Worm (Caenorhabditis elegans) whole organism, L2 larva: ENCODE measurements around the gene M195.2.

Experiments
- C34F6.9 ChIP-seq: fragments of 150-350 bp; optimal IDR thresholded peaks from 2 replicates; lab custom pipeline; 2014; ENCODE audit warnings: missing biosample characterization, missing genetic modification characterization
- ama-1 ChIP-seq: fragments of 150-350 bp; optimal IDR thresholded peaks from 2 replicates; lab custom pipeline; 2018; ENCODE audit warnings: inconsistent platforms
- crh-2 ChIP-seq: sonication (generic microtip); optimal IDR thresholded peaks from 2 replicates; lab custom pipeline; 2017; ENCODE audit warnings: missing biosample characterization, missing genetic modification characterization
- egl-27 ChIP-seq: sonication (generic microtip); optimal IDR thresholded peaks from 3 replicates; lab custom pipeline; 2017; ENCODE audit warnings: missing biosample characterization, missing genetic modification reagents, missing genetic modification characterization
- lsy-2 ChIP-seq, 2 experiments: fragments of 150-350 bp in 1 of 2; sonication (generic microtip) in 1 of 2; optimal IDR thresholded peaks; 2 replicates each; lab custom pipeline; 2014 to 2017; ENCODE audit warnings: missing biosample characterization in 2 of 2, missing genetic modification characterization in 2 of 2
- nhr-11 ChIP-seq: fragments of 150-350 bp; optimal IDR thresholded peaks from 2 replicates; lab custom pipeline; 2014; ENCODE audit warnings: missing biosample characterization, missing genetic modification characterization
- nhr-25 ChIP-seq: fragments of 150-350 bp; sonication (generic microtip); optimal IDR thresholded peaks from 3 replicates; lab custom pipeline; 2014; ENCODE audit warnings: missing biosample characterization, missing genetic modification characterization
- nhr-6 ChIP-seq: fragments of 150-350 bp; optimal IDR thresholded peaks from 2 replicates; lab custom pipeline; 2014; ENCODE audit warnings: missing biosample characterization, missing genetic modification characterization
- skn-1 ChIP-seq: sonication (generic microtip); optimal IDR thresholded peaks from 2 replicates; lab custom pipeline; 2017; ENCODE audit warnings: missing biosample characterization, missing genetic modification characterization
- unc-62 ChIP-seq: fragments of 150-350 bp; optimal IDR thresholded peaks from 2 replicates; lab custom pipeline; 2014; ENCODE audit warnings: missing biosample characterization, missing genetic modification reagents, missing genetic modification characterization

ce11 chrII:8358466-8358865 is 2.1 kb upstream of the M195.2 start:
- TF ChIP-seq egl-27 (tag; lab: Kevin White, UChicago), result no peak
- TF ChIP-seq crh-2 (tag; lab: Kevin White, UChicago), result no peak
- TF ChIP-seq C34F6.9, result no peak
- TF ChIP-seq nhr-6, result no peak
- TF ChIP-seq skn-1 (tag; lab: Kevin White, UChicago), result no peak
- no peak for TF ChIP-seq nhr-11 (tag; lab: Kevin White, UChicago)
- TF ChIP-seq lsy-2 (tag; optimal IDR thresholded peaks at IDR 0.05; lab: Kevin White, UChicago), result no peak
- no peak for TF ChIP-seq nhr-25
- TF ChIP-seq unc-62, result no peak
- no peak for TF ChIP-seq ama-1 (lab: Kevin White, UChicago)
